Fruit fly (Drosophila melanogaster) Kc167 (cell line): ENCODE results near the gene Idh3b.

Experiments
- Sin3A ChIP-seq: fragments of >200 bp; optimal IDR thresholded peaks from 2 replicates; lab custom pipeline; 2018; ENCODE audit warnings: missing external identifiers
- insv ChIP-seq: fragments of >200 bp; optimal IDR thresholded peaks from 3 replicates; lab custom pipeline; 2018; ENCODE audit warnings: missing external identifiers

- TF ChIP-seq Sin3A (lab: Kevin White, UChicago) (no peak), insv (lab: Kevin White, UChicago) (no peak)
Observed at dm6 chr3R:22042982-22043381, 23.8 kb upstream of the Idh3b start.
